Worm (Caenorhabditis elegans): ENCODE measurements around the gene K12H6.7.

Gene K12H6.7

DNA sequence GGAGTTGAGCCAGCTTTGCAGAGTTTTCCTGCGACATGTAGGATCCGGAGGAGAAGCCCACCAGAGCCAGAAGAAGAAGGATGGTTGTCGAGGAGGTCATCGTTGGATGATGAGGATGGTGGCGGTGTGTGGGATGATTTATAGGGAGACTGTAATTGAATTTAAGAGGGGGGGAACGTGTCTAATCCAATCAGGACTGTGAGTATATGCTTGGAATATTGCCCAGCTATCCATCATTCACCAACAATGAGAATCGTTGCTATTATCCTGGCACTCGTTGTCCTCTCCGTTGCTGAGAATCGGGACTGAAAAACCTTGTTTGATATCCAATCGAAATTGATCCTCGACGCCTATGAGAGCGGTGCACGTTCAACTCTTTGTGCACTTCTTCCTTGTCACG lies 10.7 kb downstream of the K12H6.7 start, which contains the start of gene K12H6.5:
Gene K12H6.5 (minus strand): TSS at position 101 of the 400 bp plus-strand sequence.
- TF ChIP-seq snpc-1.1 (tag; optimal IDR thresholded peaks at IDR 0.05; ENCODE audit: insufficient read depth): no peak
- no peak for TF ChIP-seq zfh-2 (GFP tag; conservative IDR thresholded peaks at IDR 0.05)
- TF ChIP-seq madf-8 (GFP tag; conservative IDR thresholded peaks at IDR 0.05): no peak
- no peak for TF ChIP-seq mes-4 (tag; optimal IDR thresholded peaks at IDR 0.05)
- TF ChIP-seq lag-1 (GFP tag; IDR thresholded peaks at IDR 0.05): no peak
- no peak for TF ChIP-seq lsy-27 (tag; optimal IDR thresholded peaks at IDR 0.05; ENCODE audit: borderline replicate concordance, insufficient read depth)
- TF ChIP-seq F37B4.10 (GFP tag; IDR thresholded peaks at IDR 0.05): no peak
- TF ChIP-seq Y95B8A.8 (GFP tag; IDR thresholded peaks at IDR 0.05): no peak
- TF ChIP-seq C17E4.6 (GFP tag; IDR thresholded peaks at IDR 0.05): no peak
- no peak for TF ChIP-seq tbx-9 (tag; optimal IDR thresholded peaks at IDR 0.05; ENCODE audit: borderline replicate concordance)
- no peak for TF ChIP-seq athp-1 (tag; optimal IDR thresholded peaks at IDR 0.05)
- no peak for TF ChIP-seq hmg-20 (GFP tag; IDR thresholded peaks at IDR 0.05)
- TF ChIP-seq ztf-25 (GFP tag; IDR thresholded peaks at IDR 0.05): no peak
- TF ChIP-seq ztf-3 (GFP tag; optimal IDR thresholded peaks at IDR 0.05): no peak
- no peak for TF ChIP-seq aptf-2 (GFP tag; conservative IDR thresholded peaks at IDR 0.05)
- TF ChIP-seq ceh-100 (GFP tag; IDR thresholded peaks at IDR 0.05): no peak

ce11 chrII:2824169-2824568 lies 12.6 kb downstream of the K12H6.7 start, which contains the start of the genes K12H6.4 and K12H6.9:
TSS of gene K12H6.4 (minus strand) at chrII:2824269.
TSS of gene K12H6.9 (plus strand) at chrII:2824404.
- TF ChIP-seq sptf-2 (GFP tag; optimal IDR thresholded peaks at IDR 0.05): no peak
- TF ChIP-seq F49E8.2 (tag; optimal IDR thresholded peaks at IDR 0.05; ENCODE audit: insufficient read depth): no peak
- no peak for TF ChIP-seq ztf-18 (tag; optimal IDR thresholded peaks at IDR 0.05)
- TF ChIP-seq F57A8.1 (GFP tag; optimal IDR thresholded peaks at IDR 0.05): no peak
- TF ChIP-seq rpc-1 (optimal IDR thresholded peaks at IDR 0.05): no peak
- TF ChIP-seq rpc-1 (tag; optimal IDR thresholded peaks at IDR 0.05): no peak
- no peak for TF ChIP-seq K11D2.4 (GFP tag; IDR thresholded peaks at IDR 0.05)

ce11 chrII:2822435-2822920 lies 14.3 kb downstream of the K12H6.7 start, which contains the start of the genes fut-4 and K12H6.10:
TSS of gene fut-4 (minus strand) at chrII:2822535.
TSS of gene K12H6.10 (plus strand) at chrII:2822870.
- TF ChIP-seq tbx-9 (tag; optimal IDR thresholded peaks at IDR 0.05; ENCODE audit: borderline replicate concordance) (no peak), die-1 (tag; optimal IDR thresholded peaks at IDR 0.05) (no peak), lir-1 (GFP tag; conservative IDR thresholded peaks at IDR 0.05) (no peak), mes-4 (tag; optimal IDR thresholded peaks at IDR 0.05) (no peak), sptf-2 (GFP tag; optimal IDR thresholded peaks at IDR 0.05) (no peak), F57A8.1 (GFP tag; optimal IDR thresholded peaks at IDR 0.05) (no peak), aptf-3 (GFP tag; IDR thresholded peaks at IDR 0.05) (no peak)

ce11 chrII:2816676-2817075 lies 20.1 kb downstream of the K12H6.7 start, which contains the start of gene set-13:
TSS of gene set-13 (plus strand) at chrII:2816976.
- TF ChIP-seq snpc-3.4 (tag; optimal IDR thresholded peaks at IDR 0.05): no peak
- TF ChIP-seq B0019.2 (GFP tag; conservative IDR thresholded peaks at IDR 0.05): no peak
- TF ChIP-seq let-526 (GFP tag; IDR thresholded peaks at IDR 0.05): no peak
- no peak for TF ChIP-seq zim-3 (tag; optimal IDR thresholded peaks at IDR 0.05)
- no peak for TF ChIP-seq hlh-26 (GFP tag; conservative IDR thresholded peaks at IDR 0.05)
- TF ChIP-seq lsl-1 (GFP tag; optimal IDR thresholded peaks at IDR 0.05): no peak
- no peak for TF ChIP-seq ztf-28 (GFP tag; IDR thresholded peaks at IDR 0.05)
- no peak for TF ChIP-seq hrde-1 (tag; optimal IDR thresholded peaks at IDR 0.05; ENCODE audit: borderline replicate concordance)
- TF ChIP-seq tlf-1 (GFP tag; optimal IDR thresholded peaks at IDR 0.05): no peak
- no peak for TF ChIP-seq chd-7 (tag; optimal IDR thresholded peaks at IDR 0.05)
- no peak for TF ChIP-seq gei-17 (GFP tag; optimal IDR thresholded peaks at IDR 0.05)
- TF ChIP-seq snpc-4 (GFP tag; optimal IDR thresholded peaks at IDR 0.05): no peak
- TF ChIP-seq snpc-4 (tag; optimal IDR thresholded peaks at IDR 0.05): no peak
